Worm (Caenorhabditis elegans): ENCODE results near the gene clec-117.

The clec-117 gene

DNA sequence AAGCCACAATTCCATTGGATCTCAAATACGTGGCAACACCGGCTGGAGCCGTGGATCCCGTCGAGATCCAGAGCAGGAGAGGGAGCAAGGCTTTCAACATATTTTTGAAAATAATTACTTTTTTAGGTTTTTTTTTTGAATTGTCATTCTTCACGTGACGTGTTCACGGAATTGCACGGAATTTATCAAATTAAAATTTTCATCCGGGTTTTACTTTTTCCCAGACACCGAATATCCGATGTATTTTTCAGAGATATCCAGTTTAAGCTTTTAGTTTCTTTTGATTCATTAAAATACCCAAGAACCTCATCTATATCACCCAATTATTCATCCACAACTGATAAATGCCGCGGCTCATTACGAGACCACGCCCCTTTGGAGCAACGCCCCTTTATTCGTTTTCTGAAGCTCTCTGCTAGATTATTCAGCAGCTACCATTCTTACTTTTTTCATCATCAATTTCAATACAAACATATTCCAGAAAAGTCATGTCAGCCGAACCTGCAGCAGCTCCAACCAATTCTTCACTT lies at the start of gene clec-117, which contains the start of gene B0432.1:
clec-117 (minus strand) TSS at position 101 of the 530 bp plus-strand sequence.
B0432.1 (plus strand) TSS at position 480 of the 530 bp plus-strand sequence.
- TF ChIP-seq snpc-4 (tag; optimal IDR thresholded peaks at IDR 0.05) (no peak), unc-130 (tag; optimal IDR thresholded peaks at IDR 0.05) (no peak), ceh-88 (GFP tag; IDR thresholded peaks at IDR 0.05) (no peak), zag-1 (tag; optimal IDR thresholded peaks at IDR 0.05) (no peak), hlh-17 (GFP tag; optimal IDR thresholded peaks at IDR 0.05; ENCODE audit: borderline replicate concordance) (no peak), tbx-2 (tag; optimal IDR thresholded peaks at IDR 0.05) (no peak), unc-98 (GFP tag; IDR thresholded peaks at IDR 0.05) (no peak), alr-1 (tag; optimal IDR thresholded peaks at IDR 0.05; ENCODE audit: borderline replicate concordance) (no peak), nhr-84 (tag; optimal IDR thresholded peaks at IDR 0.05) (no peak), aly-2 (tag; optimal IDR thresholded peaks at IDR 0.05) (no peak), nhr-47 (tag; optimal IDR thresholded peaks at IDR 0.05) (no peak), aha-1 (tag; optimal IDR thresholded peaks at IDR 0.05) (no peak), rnt-1 (tag; optimal IDR thresholded peaks at IDR 0.05) (no peak), grh-1 (GFP tag; IDR thresholded peaks at IDR 0.05) (no peak)

ce11 chrII:341282-341681 lies 44.5 kb upstream of the clec-117 start:
- TF ChIP-seq nhr-90 (tag; optimal IDR thresholded peaks at IDR 0.05; ENCODE audit: poor library complexity) (no peak), ceh-90 (tag; optimal IDR thresholded peaks at IDR 0.05) (no peak), Y116A8C.19 (tag; optimal IDR thresholded peaks at IDR 0.05; ENCODE audit: borderline replicate concordance) (no peak), egl-27 (tag; optimal IDR thresholded peaks at IDR 0.05) (no peak), dpl-1 (GFP tag; optimal IDR thresholded peaks at IDR 0.05) (no peak), lin-14 (GFP tag; optimal IDR thresholded peaks at IDR 0.05) (no peak), nhr-19 (GFP tag; conservative IDR thresholded peaks at IDR 0.05) (no peak), pax-3 (tag; optimal IDR thresholded peaks at IDR 0.05) (no peak), aly-2 (tag; optimal IDR thresholded peaks at IDR 0.05) (no peak), lin-39 (tag; optimal IDR thresholded peaks at IDR 0.05) (no peak), fkh-8 (tag; optimal IDR thresholded peaks at IDR 0.05) (no peak), fkh-10 (GFP tag; optimal IDR thresholded peaks at IDR 0.05) (no peak), ztf-11 (tag; optimal IDR thresholded peaks at IDR 0.05) (no peak)

ce11 chrII:340714-341113 lies 43.9 kb upstream of the clec-117 start:
- TF ChIP-seq C16A3.4 (tag; optimal IDR thresholded peaks at IDR 0.05) (no peak), lsy-2 (tag; optimal IDR thresholded peaks at IDR 0.05) (no peak), ceh-90 (tag; optimal IDR thresholded peaks at IDR 0.05) (no peak), efl-1 (optimal IDR thresholded peaks at IDR 0.05) (no peak), efl-1 (GFP tag; optimal IDR thresholded peaks at IDR 0.05 in 1 of 2) (peak in 1 of 2 experiments; percentile 28)

ce11 chrII:340224-340623 lies 43.4 kb upstream of the clec-117 start, which contains the start of gene clc-31:
TSS of gene clc-31 (plus strand) at chrII:340524.
- no peak for TF ChIP-seq nhr-84 (tag; optimal IDR thresholded peaks at IDR 0.05)
- peak; percentile 87 for TF ChIP-seq ceh-8 (GFP tag; optimal IDR thresholded peaks at IDR 0.05)

ce11 chrII:337233-337832 lies 40.5 kb upstream of the clec-117 start, which contains the start of gene cpn-2:
TSS of gene cpn-2 (plus strand) at chrII:337782.
- TF ChIP-seq dsc-1 (tag; optimal IDR thresholded peaks at IDR 0.05), result no peak
- no peak for TF ChIP-seq swsn-7 (tag; optimal IDR thresholded peaks at IDR 0.05)
- peak; percentile 97 for TF ChIP-seq blmp-1 (tag; optimal IDR thresholded peaks at IDR 0.05)
- no peak for TF ChIP-seq ceh-90 (tag; optimal IDR thresholded peaks at IDR 0.05)
- peak; percentile 17 for TF ChIP-seq nhr-85 (tag)
- TF ChIP-seq pax-3 (tag; optimal IDR thresholded peaks at IDR 0.05), result no peak
- no peak for TF ChIP-seq ceh-88 (GFP tag; IDR thresholded peaks at IDR 0.05)

Data from whole organism, L1 larva.